Worm (Caenorhabditis elegans) whole organism, L4 larva: Measurements from ENCODE around the gene R07E3.7.

Experiments
- ctbp-1 ChIP-seq: fragments of 200-800 bp; sonication (Bioruptor generic); IDR thresholded peaks from 2 replicates; pipeline ENCODE4 v1.3.6; 2022; ENCODE audit warnings: missing genetic modification reagents, missing genetic modification characterization, missing compliant biosample characterization
- lin-13 ChIP-seq: fragments of 150-350 bp; optimal IDR thresholded peaks from 2 replicates; lab custom pipeline; 2014; ENCODE audit warnings: missing biosample characterization, missing genetic modification reagents, missing genetic modification characterization
- lin-29 ChIP-seq: fragments of 200-800 bp; sonication (Bioruptor generic); IDR thresholded peaks from 2 replicates; pipeline ENCODE4 v1.3.6; 2022; ENCODE audit warnings: missing genetic modification reagents, missing genetic modification characterization, missing compliant biosample characterization
- lin-39 ChIP-seq: fragments of 150-350 bp; optimal IDR thresholded peaks from 2 replicates; lab custom pipeline; 2014; ENCODE audit warnings: missing biosample characterization, missing genetic modification reagents, missing genetic modification characterization
- madf-9 ChIP-seq: fragments of 200-800 bp; sonication (Bioruptor generic); conservative IDR thresholded peaks from 2 replicates; pipeline ENCODE4 v1.3.6; 2022; ENCODE audit warnings: missing genetic modification reagents, missing genetic modification characterization, missing compliant biosample characterization
- nhr-237 ChIP-seq: sonication (generic microtip); optimal IDR thresholded peaks from 2 replicates; lab custom pipeline; 2017; ENCODE audit warnings: missing biosample characterization, missing genetic modification characterization

ce11 chrX:10401118-10401517, 45.6 kb upstream of the R07E3.7 start:
- no peak for TF ChIP-seq lin-39 (tag; lab: Kevin White, UChicago)
- no peak for TF ChIP-seq madf-9 (GFP tag; lab: Robert Waterston, UW)
- no peak for TF ChIP-seq nhr-237 (tag; lab: Kevin White, UChicago)
- TF ChIP-seq ctbp-1 (GFP tag; lab: Robert Waterston, UW) = no peak
- TF ChIP-seq lin-29 = no peak
- TF ChIP-seq lin-13 (GFP tag; lab: Kevin White, UChicago) = no peak
